Fruit fly (Drosophila melanogaster) Kc167 (cell line): ENCODE measurements around the gene CG6833.

Experiments used
- Myc ChIP-seq: fragments of >200 bp; optimal IDR thresholded peaks from 2 replicates; lab custom pipeline; 2017; ENCODE audit warnings: missing external identifiers
- Sin3A ChIP-seq: fragments of >200 bp; optimal IDR thresholded peaks from 2 replicates; lab custom pipeline; 2018; ENCODE audit warnings: missing external identifiers
- h ChIP-seq: fragments of >200 bp; optimal IDR thresholded peaks from 3 replicates; lab custom pipeline; 2018; ENCODE audit warnings: missing external identifiers
- insv ChIP-seq: fragments of >200 bp; optimal IDR thresholded peaks from 3 replicates; lab custom pipeline; 2018; ENCODE audit warnings: missing external identifiers
- psq ChIP-seq: fragments of >200 bp; optimal IDR thresholded peaks from 2 replicates; lab custom pipeline; 2017; ENCODE audit warnings: missing external identifiers
- ttk ChIP-seq: sonication (Bioruptor generic); optimal IDR thresholded peaks from 2 replicates; lab custom pipeline; 2017; ENCODE audit warnings: missing external identifiers

Gene CG6833

dm6 chr3L:14031171-14032126 lies 19.6 kb upstream of the CG6833 start, which contains the start of the genes CG6650 and endos:
TSS of gene CG6650 (plus strand) at chr3L:14031450.
TSS of gene endos (minus strand) at chr3L:14031706.
- TF ChIP-seq psq (no peak), Myc (lab: Kevin White, UChicago) (no peak), Sin3A (lab: Kevin White, UChicago) (no peak)

dm6 chr3L:14034476-14034875 lies 16.5 kb upstream of the CG6833 start, which contains the start of gene CG6661:
TSS of gene CG6661 (plus strand) at chr3L:14034776.
- no peak for TF ChIP-seq psq
- no peak for TF ChIP-seq Myc (lab: Kevin White, UChicago)

- no peak for TF ChIP-seq insv (lab: Kevin White, UChicago)
- no peak for TF ChIP-seq ttk
- no peak for TF ChIP-seq Myc (lab: Kevin White, UChicago)
- TF ChIP-seq Sin3A (lab: Kevin White, UChicago) = no peak
- no peak for TF ChIP-seq h (lab: Kevin White, UChicago)
- no peak for TF ChIP-seq psq
These were observed 14.1 kb upstream of the CG6833 start, which contains the start of gene Hsp110 for dm6 chr3L:14036867-14037313. TSS of gene Hsp110 (plus strand) at chr3L:14037019.

- TF ChIP-seq h (lab: Kevin White, UChicago) (no peak), psq (no peak), insv (lab: Kevin White, UChicago) (no peak), ttk (no peak), Myc (lab: Kevin White, UChicago) (no peak), Sin3A (lab: Kevin White, UChicago) (no peak)
These were observed 13.1 kb upstream of the CG6833 start for dm6 chr3L:14037655-14038644.

- no peak for TF ChIP-seq Myc (lab: Kevin White, UChicago)
- TF ChIP-seq Sin3A (lab: Kevin White, UChicago) = no peak
These were observed 1.3 kb upstream of the CG6833 start, which contains the start of gene Neurl4 for dm6 chr3L:14049620-14050253. TSS of gene Neurl4 (minus strand) at chr3L:14049892.

dm6 chr3L:14053073-14053643 lies 2.2 kb downstream of the CG6833 start, which contains the start of the genes CG13484 and Frl:
TSS of gene CG13484 (minus strand) at chr3L:14053079.
TSS of gene Frl (plus strand) at chr3L:14053215.
- no peak for TF ChIP-seq ttk
- no peak for TF ChIP-seq h (lab: Kevin White, UChicago)
- TF ChIP-seq psq = no peak
- TF ChIP-seq insv (lab: Kevin White, UChicago) = no peak
- TF ChIP-seq Sin3A (lab: Kevin White, UChicago) = no peak
- TF ChIP-seq Myc (lab: Kevin White, UChicago) = no peak

dm6 chr3L:14053806-14054205 lies 2.8 kb downstream of the CG6833 start:
- TF ChIP-seq Myc (lab: Kevin White, UChicago) (no peak), insv (lab: Kevin White, UChicago) (no peak), Sin3A (lab: Kevin White, UChicago) (no peak), ttk (no peak), psq (no peak), h (lab: Kevin White, UChicago) (no peak)

dm6 chr3L:14055260-14055696 lies 4.3 kb downstream of the CG6833 start:
- TF ChIP-seq Sin3A (lab: Kevin White, UChicago) (no peak), insv (lab: Kevin White, UChicago) (no peak), psq (no peak), Myc (lab: Kevin White, UChicago) (no peak), h (lab: Kevin White, UChicago) (no peak), ttk (no peak)

dm6 chr3L:14055815-14056516 lies 5.0 kb downstream of the CG6833 start:
- TF ChIP-seq psq (no peak), ttk (no peak), Myc (lab: Kevin White, UChicago) (no peak), insv (lab: Kevin White, UChicago) (no peak), Sin3A (lab: Kevin White, UChicago) (no peak), h (lab: Kevin White, UChicago) (no peak)

- TF ChIP-seq h (lab: Kevin White, UChicago) = no peak
- TF ChIP-seq ttk = no peak
- no peak for TF ChIP-seq psq
- TF ChIP-seq insv (lab: Kevin White, UChicago) = no peak
- no peak for TF ChIP-seq Sin3A (lab: Kevin White, UChicago)
- TF ChIP-seq Myc (lab: Kevin White, UChicago) = no peak
These were observed 5.8 kb downstream of the CG6833 start for dm6 chr3L:14056816-14057215.
